Fruit fly (Drosophila melanogaster): Measurements from ENCODE around the gene side-II.

side-II gene

DNA sequence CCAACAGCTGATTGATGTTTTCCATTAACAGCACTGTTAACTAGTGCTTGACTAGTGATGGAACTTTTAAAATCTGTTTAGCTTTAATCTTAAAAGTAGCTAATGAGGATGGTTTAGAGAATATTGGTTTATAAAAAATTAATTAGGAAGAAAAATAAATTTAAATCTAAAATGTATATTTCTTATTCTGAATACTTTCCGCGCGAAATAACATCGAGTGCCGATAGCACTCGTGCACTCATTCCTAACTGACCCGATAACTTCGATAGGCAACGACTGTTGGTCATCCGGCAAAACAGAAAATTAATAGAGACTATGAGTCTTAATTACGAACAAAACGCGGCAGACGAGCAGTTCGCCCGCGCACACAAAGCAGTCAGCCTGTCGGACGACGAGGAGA, 37.6 kb upstream of the side-II start, which contains the start of the genes THG and Rnmt:
Gene THG (minus strand): TSS at position 22 of the 400 bp plus-strand sequence.
Gene Rnmt (plus strand): TSS at position 237 of the 400 bp plus-strand sequence.
- peak; percentile 72 for TF ChIP-seq psq (GFP tag; optimal IDR thresholded peaks at IDR 0.05)
- TF ChIP-seq woc (GFP tag; optimal IDR thresholded peaks at IDR 0.05), result peak; percentile 66
- TF ChIP-seq br (GFP tag; optimal IDR thresholded peaks at IDR 0.05), result peak; percentile 65
- TF ChIP-seq sage (GFP tag; optimal IDR thresholded peaks at IDR 0.05), result peak; percentile 49
- TF ChIP-seq foxo (GFP tag; optimal IDR thresholded peaks at IDR 0.05), result peak in 1 of 2 experiments; percentile 87
- peak; percentile 57 for TF ChIP-seq Jra (GFP tag; optimal IDR thresholded peaks at IDR 0.05)
- peak; percentile 82 for TF ChIP-seq sv (GFP tag; optimal IDR thresholded peaks at IDR 0.05)
- peak; percentile 74 for TF ChIP-seq ey (GFP tag; optimal IDR thresholded peaks at IDR 0.05)
- no peak for TF ChIP-seq Dfd (GFP tag; optimal IDR thresholded peaks at IDR 0.05)
- TF ChIP-seq OdsH (GFP tag; optimal IDR thresholded peaks at IDR 0.05), result peak; percentile 83
- no peak for TF ChIP-seq Hr78 (GFP tag; optimal IDR thresholded peaks at IDR 0.05)
- peak; percentile 56 for TF ChIP-seq GATAd (GFP tag; optimal IDR thresholded peaks at IDR 0.05)
- TF ChIP-seq h (GFP tag; optimal IDR thresholded peaks at IDR 0.05), result peak; percentile 87
- peak; percentile 57 for TF ChIP-seq dsf (GFP tag; optimal IDR thresholded peaks at IDR 0.05; ENCODE audit: borderline replicate concordance)
- peak; percentile 73 for TF ChIP-seq Sp1 (GFP tag; optimal IDR thresholded peaks at IDR 0.05)
- TF ChIP-seq Vsx2 (GFP tag; optimal IDR thresholded peaks at IDR 0.05; ENCODE audit: partially characterized antibody), result no peak
- no peak for TF ChIP-seq Dif (GFP tag; optimal IDR thresholded peaks at IDR 0.05; ENCODE audit: partially characterized antibody)
- no peak for TF ChIP-seq lola (GFP tag; optimal IDR thresholded peaks at IDR 0.05)
- peak; percentile 43 for TF ChIP-seq Hr83 (GFP tag; optimal IDR thresholded peaks at IDR 0.05; ENCODE audit: poor library complexity, severe bottlenecking)
- TF ChIP-seq CG9705 (GFP tag; optimal IDR thresholded peaks at IDR 0.05), result peak; percentile 61
- peak; percentile 77 for TF ChIP-seq fru (GFP tag; optimal IDR thresholded peaks at IDR 0.05)
- no peak for TF ChIP-seq Rel (GFP tag; optimal IDR thresholded peaks at IDR 0.05)
- peak; percentile 22 for TF ChIP-seq Rel (tag; optimal IDR thresholded peaks at IDR 0.05)
- TF ChIP-seq jim (GFP tag; optimal IDR thresholded peaks at IDR 0.05), result no peak
- no peak for TF ChIP-seq Hnf4 (GFP tag; optimal IDR thresholded peaks at IDR 0.05)
- peak; percentile 89 for TF ChIP-seq rgr (GFP tag; optimal IDR thresholded peaks at IDR 0.05)
- no peak for TF ChIP-seq Myc (optimal IDR thresholded peaks at IDR 0.05)
- TF ChIP-seq HLH106 (tag; optimal IDR thresholded peaks at IDR 0.05), result peak; percentile 83

DNA sequence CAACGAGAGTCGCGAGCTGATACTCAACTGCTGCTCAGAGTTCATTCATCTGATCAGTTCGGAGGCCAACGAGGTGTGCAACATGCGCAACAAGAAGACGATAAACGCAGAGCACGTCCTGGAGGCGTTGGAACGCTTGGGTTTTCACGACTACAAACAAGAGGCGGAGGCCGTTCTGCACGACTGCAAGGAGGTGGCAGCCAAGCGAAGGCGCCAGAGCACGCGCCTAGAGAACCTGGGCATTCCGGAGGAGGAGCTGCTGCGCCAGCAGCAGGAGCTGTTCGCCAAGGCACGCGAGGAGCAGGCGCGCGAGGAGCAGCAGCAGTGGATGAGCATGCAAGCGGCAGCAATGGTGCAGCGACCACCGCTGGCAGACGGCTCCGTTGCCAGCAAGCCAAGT, 35.9 kb upstream of the side-II start:
- TF ChIP-seq Abd-B (GFP tag; optimal IDR thresholded peaks at IDR 0.05) (no peak), Jra (GFP tag; optimal IDR thresholded peaks at IDR 0.05) (no peak), psq (GFP tag; optimal IDR thresholded peaks at IDR 0.05) (no peak), HLH106 (tag; optimal IDR thresholded peaks at IDR 0.05) (no peak), Rel (GFP tag; optimal IDR thresholded peaks at IDR 0.05) (no peak), Rel (tag; optimal IDR thresholded peaks at IDR 0.05) (no peak), GATAd (GFP tag; optimal IDR thresholded peaks at IDR 0.05) (no peak), foxo (GFP tag; optimal IDR thresholded peaks at IDR 0.05) (no peak), dsf (GFP tag; optimal IDR thresholded peaks at IDR 0.05; ENCODE audit: borderline replicate concordance) (no peak), jim (GFP tag; optimal IDR thresholded peaks at IDR 0.05) (no peak), tai (GFP tag; optimal IDR thresholded peaks at IDR 0.05) (no peak), dmrt93B (GFP tag; optimal IDR thresholded peaks at IDR 0.05) (no peak), pan (optimal IDR thresholded peaks at IDR 0.05) (no peak), woc (GFP tag; optimal IDR thresholded peaks at IDR 0.05) (no peak), usp (GFP tag; optimal IDR thresholded peaks at IDR 0.05) (no peak), br (GFP tag; optimal IDR thresholded peaks at IDR 0.05) (no peak), lola (GFP tag; optimal IDR thresholded peaks at IDR 0.05) (no peak), Hnf4 (GFP tag; optimal IDR thresholded peaks at IDR 0.05) (no peak)

DNA sequence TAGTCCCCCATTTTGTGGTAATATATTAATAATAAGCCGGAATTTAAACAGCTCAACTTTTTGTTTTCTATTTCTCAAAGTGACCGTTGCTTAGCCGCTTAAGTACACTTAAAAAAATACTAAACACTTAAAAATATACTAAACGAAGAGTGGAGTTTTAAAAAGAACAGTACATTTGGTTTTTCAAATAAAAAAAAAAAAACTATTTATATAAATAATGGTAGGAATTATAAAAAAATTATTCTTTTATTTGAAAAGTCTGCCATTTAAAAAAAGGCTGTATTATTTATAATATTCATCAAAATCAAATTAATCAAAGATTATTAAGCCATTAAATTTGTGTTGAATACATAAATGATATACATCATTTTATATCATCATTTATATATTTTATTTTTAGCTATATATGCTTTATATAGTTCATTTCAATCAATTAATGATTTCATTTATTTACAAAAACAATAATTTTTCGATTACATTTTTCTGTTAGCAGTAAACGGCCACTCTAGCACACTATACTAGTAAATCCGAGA, 35.3 kb upstream of the side-II start, which contains the start of the genes Ankrd49 and NC2beta:
Gene Ankrd49 (minus strand): TSS at position 101 of the 533 bp plus-strand sequence.
Gene NC2beta (plus strand): TSS at position 483 of the 533 bp plus-strand sequence.
- no peak for TF ChIP-seq CrebA (GFP tag; optimal IDR thresholded peaks at IDR 0.05; ENCODE audit: borderline replicate concordance)
- TF ChIP-seq fru (GFP tag; optimal IDR thresholded peaks at IDR 0.05), result no peak
- no peak for TF ChIP-seq Dif (GFP tag; optimal IDR thresholded peaks at IDR 0.05; ENCODE audit: partially characterized antibody)
- TF ChIP-seq GATAd (GFP tag; optimal IDR thresholded peaks at IDR 0.05), result no peak
- no peak for TF ChIP-seq dsf (GFP tag; optimal IDR thresholded peaks at IDR 0.05; ENCODE audit: borderline replicate concordance)
- no peak for TF ChIP-seq Hnf4 (GFP tag; optimal IDR thresholded peaks at IDR 0.05)
- no peak for TF ChIP-seq Mio (GFP tag; optimal IDR thresholded peaks at IDR 0.05)
- no peak for TF ChIP-seq jim (GFP tag; optimal IDR thresholded peaks at IDR 0.05)

Data from whole organism, wandering third instar larva.